Fruit fly (Drosophila melanogaster) whole organism, embryonic: ENCODE measurements around the gene lin-52.

ENCODE experiments used
- Aef1 ChIP-seq: fragments of 200-800 bp; sonication (Bioruptor generic); IDR thresholded peaks from 3 replicates; pipeline ENCODE4 v1.3.6; 2022; ENCODE audit warnings: missing biosample characterization, missing genetic modification characterization
- CG10321 ChIP-seq: fragments of 200-800 bp; sonication (Bioruptor generic); IDR thresholded peaks from 2 replicates; pipeline ENCODE4 v1.3.6; 2022; ENCODE audit warnings: missing biosample characterization, missing genetic modification characterization
- CG10543 ChIP-seq: fragments of 200-800 bp; sonication (Bioruptor generic); optimal IDR thresholded peaks from 3 replicates; lab custom pipeline; 2017; ENCODE audit warnings: missing biosample characterization, mild to moderate bottlenecking, missing genetic modification characterization, moderate library complexity
- CG13123 ChIP-seq: fragments of 200-800 bp; sonication (Bioruptor generic); optimal IDR thresholded peaks from 2 replicates; lab custom pipeline; 2016; ENCODE audit warnings: missing biosample characterization, missing genetic modification characterization
- CG13287 ChIP-seq: fragments of 200-800 bp; sonication (Bioruptor generic); IDR thresholded peaks from 2 replicates; pipeline ENCODE4 v1.3.6; 2022; ENCODE audit warnings: missing biosample characterization, missing genetic modification characterization; ENCODE audit not compliant: partially characterized antibody
- CG15479 ChIP-seq: fragments of 200-800 bp; sonication (Bioruptor generic); optimal IDR thresholded peaks from 3 replicates; lab custom pipeline; 2019; ENCODE audit warnings: missing biosample characterization, mild to moderate bottlenecking, missing genetic modification characterization, moderate library complexity
- CG18599 ChIP-seq: fragments of 200-800 bp; sonication (Bioruptor generic); optimal IDR thresholded peaks from 3 replicates; lab custom pipeline; 2017; ENCODE audit warnings: missing biosample characterization, missing genetic modification characterization, mild to moderate bottlenecking, moderate library complexity, missing genetic modification reagents
- CG18764 ChIP-seq: fragments of 200-800 bp; sonication (Bioruptor generic); optimal IDR thresholded peaks from 3 replicates; lab custom pipeline; 2016; ENCODE audit warnings: missing biosample characterization, missing genetic modification characterization
- CG2116 ChIP-seq: fragments of 200-800 bp; sonication (Bioruptor generic); optimal IDR thresholded peaks from 3 replicates; lab custom pipeline; 2018; ENCODE audit warnings: missing biosample characterization, mild to moderate bottlenecking, missing genetic modification characterization
- CG2202 ChIP-seq: fragments of 200-800 bp; sonication (Bioruptor generic); optimal IDR thresholded peaks from 2 replicates; lab custom pipeline; 2018; ENCODE audit warnings: missing biosample characterization, mild to moderate bottlenecking, missing genetic modification characterization
- CG34224 ChIP-seq: fragments of 200-800 bp; sonication (Bioruptor generic); IDR thresholded peaks from 3 replicates; pipeline ENCODE4 v1.3.6; 2022; ENCODE audit warnings: missing biosample characterization, missing genetic modification characterization; ENCODE audit not compliant: partially characterized antibody
- CG4328 ChIP-seq: fragments of 200-800 bp; sonication (Bioruptor generic); optimal IDR thresholded peaks from 3 replicates; lab custom pipeline; 2017; ENCODE audit warnings: missing biosample characterization, missing genetic modification reagents, missing genetic modification characterization
- CG4617 ChIP-seq: fragments of 200-800 bp; sonication (Bioruptor generic); optimal IDR thresholded peaks from 3 replicates; lab custom pipeline; 2016; ENCODE audit warnings: missing biosample characterization, missing genetic modification characterization, borderline replicate concordance
- CG6272 ChIP-seq: fragments of 200-800 bp; sonication (Bioruptor generic); IDR thresholded peaks from 2 replicates; pipeline ENCODE4 v1.3.6; 2022; ENCODE audit warnings: missing biosample characterization, missing genetic modification characterization
- CG7928 ChIP-seq: fragments of 200-800 bp; sonication (Bioruptor generic); optimal IDR thresholded peaks from 2 replicates; lab custom pipeline; 2017; ENCODE audit warnings: missing biosample characterization, mild to moderate bottlenecking, missing genetic modification characterization
- CG8944 ChIP-seq: fragments of 200-800 bp; sonication (Bioruptor generic); optimal IDR thresholded peaks from 3 replicates; lab custom pipeline; 2016; ENCODE audit warnings: missing biosample characterization, missing genetic modification characterization
- CG9932 ChIP-seq: fragments of 200-800 bp; sonication (Bioruptor generic); IDR thresholded peaks from 2 replicates; pipeline ENCODE4 v1.3.6; 2022; ENCODE audit warnings: missing biosample characterization, missing genetic modification characterization
- Dek ChIP-seq: fragments of 200-800 bp; sonication (Bioruptor generic); optimal IDR thresholded peaks from 3 replicates; lab custom pipeline; 2019; ENCODE audit warnings: missing biosample characterization, mild to moderate bottlenecking, missing genetic modification characterization, moderate library complexity
- Doc2 ChIP-seq: fragments of 200-800 bp; sonication (Bioruptor generic); IDR thresholded peaks from 2 replicates; pipeline ENCODE4 v1.3.6; 2022; ENCODE audit warnings: missing biosample characterization, missing genetic modification characterization
- Dref ChIP-seq: fragments of 200-800 bp; sonication (Bioruptor generic); IDR thresholded peaks from 2 replicates; pipeline ENCODE4 v1.3.6; 2022; ENCODE audit warnings: missing biosample characterization, missing genetic modification characterization
- Drgx ChIP-seq: fragments of 200-800 bp; sonication (Bioruptor generic); IDR thresholded peaks from 2 replicates; pipeline ENCODE4 v1.3.6; 2022; ENCODE audit warnings: missing biosample characterization, missing genetic modification characterization
- Ets97D ChIP-seq: fragments of 200-800 bp; sonication (Bioruptor generic); optimal IDR thresholded peaks from 3 replicates; lab custom pipeline; 2016; ENCODE audit warnings: missing biosample characterization, missing genetic modification characterization
- Gsc ChIP-seq: fragments of 200-800 bp; sonication (Bioruptor generic); IDR thresholded peaks from 2 replicates; pipeline ENCODE4 v1.3.6; 2022; ENCODE audit warnings: missing biosample characterization, missing genetic modification characterization
- Gug ChIP-seq: fragments of 200-800 bp; sonication (Bioruptor generic); IDR thresholded peaks from 4 replicates; pipeline ENCODE4 v1.3.6; 2022; ENCODE audit warnings: missing biosample characterization, missing genetic modification characterization
- HHEX ChIP-seq: fragments of 200-800 bp; sonication (Bioruptor generic); optimal IDR thresholded peaks from 3 replicates; lab custom pipeline; 2017; ENCODE audit warnings: missing biosample characterization, mild to moderate bottlenecking, missing genetic modification characterization, missing genetic modification reagents
- Hmr ChIP-seq: fragments of 200-800 bp; sonication (Bioruptor generic); optimal IDR thresholded peaks from 3 replicates; lab custom pipeline; 2017; ENCODE audit warnings: mild to moderate bottlenecking, missing biosample characterization, missing genetic modification reagents, missing genetic modification characterization
- Hr3 ChIP-seq: fragments of 200-800 bp; sonication (Bioruptor generic); optimal IDR thresholded peaks from 3 replicates; lab custom pipeline; 2016; ENCODE audit warnings: missing biosample characterization, missing genetic modification characterization
- Jarid2 ChIP-seq: fragments of 200-800 bp; sonication (Bioruptor generic); optimal IDR thresholded peaks from 3 replicates; lab custom pipeline; 2017; ENCODE audit warnings: mild to moderate bottlenecking, missing biosample characterization, missing genetic modification reagents, missing genetic modification characterization
- NfI ChIP-seq: fragments of 200-800 bp; sonication (Bioruptor generic); optimal IDR thresholded peaks from 3 replicates; lab custom pipeline; 2018; ENCODE audit warnings: missing biosample characterization, mild to moderate bottlenecking, missing genetic modification characterization, moderate library complexity
- Poxn ChIP-seq: fragments of 200-800 bp; sonication (Bioruptor generic); IDR thresholded peaks from 2 replicates; pipeline ENCODE4 v1.3.6; 2022; ENCODE audit warnings: missing biosample characterization, missing genetic modification characterization
- Stat92E ChIP-seq, 3 experiments: fragments of >200 bp in 2 of 3; fragments of 200-800 bp in 1 of 3; sonication (Bioruptor generic) in 1 of 3; optimal IDR thresholded peaks; 2 replicates each; lab custom pipeline; 2017 to 2019; ENCODE audit warnings: missing biosample characterization in 3 of 3, missing genetic modification characterization in 3 of 3, mild to moderate bottlenecking in 1 of 3, moderate library complexity in 1 of 3
- bowl ChIP-seq: fragments of 200-800 bp; sonication (Bioruptor generic); IDR thresholded peaks from 2 replicates; pipeline ENCODE4 v1.3.6; 2022; ENCODE audit warnings: missing biosample characterization, missing genetic modification characterization
- br ChIP-seq: fragments of >200 bp; optimal IDR thresholded peaks from 2 replicates; lab custom pipeline; 2017
- bsh ChIP-seq, 2 experiments: fragments of 200-800 bp; sonication (Bioruptor generic); optimal IDR thresholded peaks; 2 replicates each; lab custom pipeline; 2017 to 2018; ENCODE audit warnings: mild to moderate bottlenecking in 2 of 2, missing biosample characterization in 2 of 2, missing genetic modification characterization in 2 of 2, moderate library complexity in 1 of 2
- chinmo ChIP-seq: fragments of 200-800 bp; sonication (Bioruptor generic); IDR thresholded peaks from 4 replicates; pipeline ENCODE4 v1.3.6; 2022; ENCODE audit warnings: missing biosample characterization, missing genetic modification characterization; ENCODE audit not compliant: partially characterized antibody
- chn ChIP-seq: fragments of 200-800 bp; sonication (Bioruptor generic); optimal IDR thresholded peaks from 2 replicates; lab custom pipeline; 2016; ENCODE audit warnings: missing biosample characterization, missing genetic modification characterization
- crc ChIP-seq: fragments of 200-800 bp; sonication (Bioruptor generic); optimal IDR thresholded peaks from 2 replicates; lab custom pipeline; 2016; ENCODE audit warnings: missing biosample characterization, missing genetic modification characterization
- dmrt99B ChIP-seq: fragments of 200-800 bp; sonication (Bioruptor generic); optimal IDR thresholded peaks from 2 replicates; lab custom pipeline; 2018; ENCODE audit warnings: missing biosample characterization, mild to moderate bottlenecking, missing genetic modification characterization, moderate library complexity
- gfzf ChIP-seq: fragments of 200-800 bp; sonication (Bioruptor generic); optimal IDR thresholded peaks from 2 replicates; lab custom pipeline; 2016; ENCODE audit warnings: missing biosample characterization, mild to moderate bottlenecking, missing genetic modification characterization, moderate library complexity
- gro ChIP-seq: fragments of 200-800 bp; sonication (Bioruptor generic); optimal IDR thresholded peaks from 2 replicates; lab custom pipeline; 2016; ENCODE audit warnings: missing biosample characterization, missing genetic modification characterization
- hb ChIP-seq: fragments of 200-800 bp; sonication (Bioruptor generic); IDR thresholded peaks from 3 replicates; pipeline ENCODE4 v1.3.6; 2022; ENCODE audit warnings: missing biosample characterization, missing genetic modification characterization; ENCODE audit not compliant: partially characterized antibody
- nerfin-1 ChIP-seq: fragments of 200-800 bp; sonication (Bioruptor generic); optimal IDR thresholded peaks from 3 replicates; lab custom pipeline; 2019; ENCODE audit warnings: missing biosample characterization, mild to moderate bottlenecking, missing genetic modification characterization, moderate library complexity
- oc ChIP-seq: fragments of 200-800 bp; sonication (Bioruptor generic); optimal IDR thresholded peaks from 2 replicates; lab custom pipeline; 2018; ENCODE audit warnings: missing biosample characterization, mild to moderate bottlenecking, missing genetic modification characterization, moderate library complexity
- pfk ChIP-seq: fragments of 200-800 bp; sonication (Bioruptor generic); optimal IDR thresholded peaks from 2 replicates; lab custom pipeline; 2018; ENCODE audit warnings: missing biosample characterization, mild to moderate bottlenecking, missing genetic modification characterization, moderate library complexity
- shn ChIP-seq: fragments of 200-800 bp; sonication (Bioruptor generic); optimal IDR thresholded peaks from 3 replicates; lab custom pipeline; 2016; ENCODE audit warnings: missing biosample characterization, missing genetic modification characterization
- slou ChIP-seq: fragments of 200-800 bp; sonication (Bioruptor generic); optimal IDR thresholded peaks from 3 replicates; lab custom pipeline; 2016; ENCODE audit warnings: missing biosample characterization, missing genetic modification characterization
- so ChIP-seq: fragments of 200-800 bp; sonication (Bioruptor generic); IDR thresholded peaks from 3 replicates; pipeline ENCODE4 v1.3.6; 2022; ENCODE audit warnings: missing biosample characterization, missing genetic modification characterization

lin-52 gene

DNA sequence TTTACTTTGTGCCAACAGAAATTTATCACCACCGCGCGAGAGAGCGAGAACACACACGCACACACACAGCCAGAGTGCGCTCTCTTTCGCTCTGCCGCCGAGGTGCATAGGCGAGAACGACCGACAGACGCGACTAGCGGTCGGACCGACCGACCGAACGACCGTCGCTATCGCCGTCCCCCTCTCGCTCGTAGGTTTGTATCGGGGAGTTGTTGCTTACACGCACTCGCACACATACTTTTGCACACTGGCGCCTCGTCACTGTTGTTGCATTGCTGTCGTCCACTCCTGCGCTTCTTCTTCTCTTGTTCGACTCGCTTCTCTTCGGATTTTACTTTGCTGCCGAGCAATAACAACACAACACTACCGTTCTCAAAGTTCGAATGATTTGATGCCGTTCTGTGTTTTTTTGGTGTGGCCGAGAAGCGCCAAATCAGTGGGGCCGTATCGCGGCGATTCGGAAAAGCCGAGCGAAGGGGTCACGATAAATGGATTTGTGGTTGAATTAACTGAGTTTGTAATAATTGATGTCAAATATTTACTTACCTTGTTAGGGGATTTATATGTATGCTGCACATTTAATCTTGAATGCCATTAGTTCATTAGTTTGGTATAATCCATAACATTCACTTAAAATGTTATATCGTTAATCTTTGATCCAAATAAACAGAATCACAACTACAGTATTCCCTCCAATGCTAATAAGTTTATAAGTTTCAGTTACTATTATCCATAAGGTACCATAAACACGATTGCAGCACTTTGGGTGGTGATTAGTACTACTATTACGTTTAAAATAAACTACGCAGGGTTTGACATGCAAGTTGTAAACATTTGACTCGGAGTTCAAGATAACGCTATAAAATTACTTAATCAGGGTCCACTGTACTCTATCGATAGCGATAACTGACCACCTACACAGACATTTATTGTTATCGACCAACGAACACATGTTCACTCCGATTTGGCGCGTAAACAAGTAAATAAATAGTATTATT, 7.6 kb downstream of the lin-52 start, which contains the start of the genes IntS6 and Rtel1 (continued):
- TF ChIP-seq CG13287 (GFP tag; lab: Robert Waterston, UW), result no peak; the same call in 1 of the 2 replicates
- TF ChIP-seq chinmo (GFP tag; lab: Robert Waterston, UW), result peak; percentile 100
- TF ChIP-seq CG2202, result peak; percentile 56
- TF ChIP-seq CG4328 (GFP tag; lab: Kevin White, UChicago), result peak; percentile 88
- peak; percentile 86 for TF ChIP-seq Hmr (GFP tag; lab: Kevin White, UChicago)
- TF ChIP-seq CG6272 (GFP tag; lab: Robert Waterston, UW), result peak; percentile 79
- peak; percentile 90 for TF ChIP-seq CG18599
- peak; percentile 75 for TF ChIP-seq CG15479
- TF ChIP-seq CG13123 (GFP tag; lab: Kevin White, UChicago), result peak; percentile 65
- peak; percentile 80 for TF ChIP-seq nerfin-1
- TF ChIP-seq Poxn (GFP tag; lab: Robert Waterston, UW), result peak; percentile 82
- peak; percentile 35 for TF ChIP-seq CG7928 (GFP tag; lab: Kevin White, UChicago)
- peak; percentile 89; the same call in 2 of the 3 replicates for TF ChIP-seq so
- TF ChIP-seq slou (GFP tag; lab: Kevin White, UChicago), result peak; percentile 79
- peak; percentile 90 for TF ChIP-seq Dek (tag; lab: Kevin White, UChicago)
- peak; percentile 72 for TF ChIP-seq Gsc (GFP tag; lab: Robert Waterston, UW)
- no peak for TF ChIP-seq hb (GFP tag; lab: Robert Waterston, UW)
- peak; percentile 90 for TF ChIP-seq Gug (GFP tag; lab: Robert Waterston, UW)
- TF ChIP-seq bowl (GFP tag; lab: Robert Waterston, UW), result peak; percentile 62; the same call in 1 of the 2 replicates
- peak; percentile 73 for TF ChIP-seq Ets97D (GFP tag; lab: Kevin White, UChicago)
- peak; percentile 92 for TF ChIP-seq shn (GFP tag; lab: Kevin White, UChicago)
- TF ChIP-seq NfI (GFP tag; lab: Kevin White, UChicago), result peak; percentile 91
- peak; percentile 94 for TF ChIP-seq CG9932 (GFP tag; lab: Robert Waterston, UW)
- peak; percentile 68 for TF ChIP-seq Doc2
- TF ChIP-seq gro (GFP tag; lab: Kevin White, UChicago), result peak; percentile 91
- peak; percentile 80 for TF ChIP-seq crc (GFP tag; lab: Kevin White, UChicago)
- TF ChIP-seq Dref, result peak; percentile 62
- TF ChIP-seq CG34224 (GFP tag; lab: Robert Waterston, UW), result no peak
- peak; percentile 83 for TF ChIP-seq oc (tag; lab: Kevin White, UChicago)
- TF ChIP-seq chn (GFP tag; lab: Kevin White, UChicago), result peak; percentile 87
- peak; percentile 92 for TF ChIP-seq CG8944 (GFP tag; lab: Kevin White, UChicago)
- peak; percentile 52 for TF ChIP-seq CG2116 (GFP tag; lab: Kevin White, UChicago)
- no peak for TF ChIP-seq br (lab: Kevin White, UChicago)
- TF ChIP-seq CG10543 (GFP tag; lab: Kevin White, UChicago), result peak; percentile 90
- peak; percentile 47 for TF ChIP-seq Jarid2 (GFP tag; lab: Kevin White, UChicago)
- peak; percentile 51 to 87 for TF ChIP-seq bsh (GFP tag; optimal IDR thresholded peaks at IDR 0.05; lab: Kevin White, UChicago)
- peak; percentile 74 for TF ChIP-seq CG4617
- TF ChIP-seq pfk (GFP tag; lab: Kevin White, UChicago), result peak; percentile 36
- peak; percentile 90 for TF ChIP-seq Aef1 (GFP tag; lab: Robert Waterston, UW)
- peak; percentile 88 for TF ChIP-seq Drgx (GFP tag; lab: Robert Waterston, UW)
- TF ChIP-seq Stat92E (GFP tag; optimal IDR thresholded peaks at IDR 0.05; lab: Kevin White, UChicago), result peak in 1 of 3 experiments; percentile 38
- peak; percentile 84 for TF ChIP-seq CG18764 (GFP tag; lab: Kevin White, UChicago)
- peak; percentile 92 for TF ChIP-seq gfzf
- peak; percentile 90 for TF ChIP-seq dmrt99B (tag; lab: Kevin White, UChicago)
- TF ChIP-seq HHEX (GFP tag; lab: Kevin White, UChicago), result peak; percentile 90
- TF ChIP-seq Hr3 (GFP tag; lab: Kevin White, UChicago), result peak; percentile 89
- TF ChIP-seq CG10321 (GFP tag; lab: Robert Waterston, UW), result peak; percentile 96
